Fruit fly (Drosophila melanogaster): ENCODE results near the gene Orc2.

DNA sequence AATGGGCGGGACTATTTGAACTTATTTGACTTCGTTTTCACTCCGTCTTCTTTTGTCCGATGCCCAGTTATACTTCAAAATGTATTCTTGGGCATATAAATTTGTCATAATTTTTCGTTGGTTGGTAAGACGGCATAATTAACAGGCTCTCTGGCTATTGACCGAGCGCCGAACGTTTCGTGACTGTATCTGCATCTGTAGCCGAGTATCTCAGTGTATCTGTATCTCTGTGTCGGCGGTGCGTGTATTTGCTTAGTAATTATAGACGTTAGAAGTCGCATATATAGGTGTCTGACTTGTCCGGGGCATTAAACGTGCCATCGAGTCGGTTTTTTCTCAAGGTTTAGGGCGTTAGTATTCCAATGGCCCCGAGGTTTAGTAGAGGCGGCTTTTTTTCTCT, 40.5 kb downstream of the Orc2 start:
- TF ChIP-seq Hr38 (GFP tag; optimal IDR thresholded peaks at IDR 0.05) (no peak), CG3919 (GFP tag; optimal IDR thresholded peaks at IDR 0.05) (no peak), CG1621 (tag; optimal IDR thresholded peaks at IDR 0.05) (no peak), CG10631 (GFP tag; optimal IDR thresholded peaks at IDR 0.05) (no peak)

All from whole organism, prepupa.